Fruit fly (Drosophila melanogaster) whole organism, adult: ENCODE measurements around the gene CG9933.

Source experiments
- CG11617 ChIP-seq: fragments of 200-800 bp; sonication (Bioruptor generic); optimal IDR thresholded peaks from 2 replicates; lab custom pipeline; 2017; ENCODE audit warnings: mild to moderate bottlenecking, missing biosample characterization, missing genetic modification reagents, missing genetic modification characterization
- CG12768 ChIP-seq: fragments of 200-800 bp; sonication (Bioruptor generic); optimal IDR thresholded peaks from 2 replicates; lab custom pipeline; 2017; ENCODE audit warnings: missing biosample characterization, missing genetic modification characterization, mild to moderate bottlenecking, moderate library complexity, missing genetic modification reagents
- CG14711 ChIP-seq: fragments of 200-800 bp; sonication (Bioruptor generic); optimal IDR thresholded peaks from 2 replicates; lab custom pipeline; 2018; ENCODE audit warnings: missing biosample characterization, mild to moderate bottlenecking, missing genetic modification characterization, moderate library complexity
- CG1620 ChIP-seq: fragments of 200-800 bp; sonication (Bioruptor generic); optimal IDR thresholded peaks from 2 replicates; lab custom pipeline; 2016; ENCODE audit warnings: missing biosample characterization, missing genetic modification characterization
- CG33017 ChIP-seq: fragments of 200-800 bp; sonication (Bioruptor generic); optimal IDR thresholded peaks from 2 replicates; lab custom pipeline; 2018; ENCODE audit warnings: missing biosample characterization, mild to moderate bottlenecking, missing genetic modification characterization, moderate library complexity
- CG5204 ChIP-seq: fragments of 200-800 bp; sonication (Bioruptor generic); optimal IDR thresholded peaks from 2 replicates; lab custom pipeline; 2016; ENCODE audit warnings: missing biosample characterization, missing genetic modification characterization
- CG7045 ChIP-seq: fragments of 200-800 bp; sonication (Bioruptor generic); optimal IDR thresholded peaks from 2 replicates; lab custom pipeline; 2017; ENCODE audit warnings: missing biosample characterization, mild to moderate bottlenecking, missing genetic modification characterization
- Crg-1 ChIP-seq: fragments of 200-800 bp; sonication (Bioruptor generic); optimal IDR thresholded peaks from 2 replicates; lab custom pipeline; 2016; ENCODE audit warnings: missing biosample characterization, missing genetic modification characterization
- Mnt ChIP-seq: fragments of 200-800 bp; sonication (Bioruptor generic); optimal IDR thresholded peaks from 2 replicates; lab custom pipeline; 2016; ENCODE audit warnings: missing biosample characterization, mild to moderate bottlenecking, missing genetic modification characterization
- bab1 ChIP-seq: fragments of 200-800 bp; sonication (Bioruptor generic); optimal IDR thresholded peaks from 3 replicates; lab custom pipeline; 2019; ENCODE audit warnings: missing biosample characterization, mild to moderate bottlenecking, missing genetic modification characterization, moderate library complexity
- cic ChIP-seq: fragments of 200-800 bp; sonication (Bioruptor generic); optimal IDR thresholded peaks from 2 replicates; lab custom pipeline; 2017; ENCODE audit warnings: missing biosample characterization, mild to moderate bottlenecking, missing genetic modification characterization, moderate library complexity
- kay ChIP-seq: fragments of 200-800 bp; sonication (Bioruptor generic); peaks from one replicate; lab custom pipeline; 2016; ENCODE audit warnings: missing biosample characterization, missing genetic modification characterization, borderline replicate concordance
- ovo ChIP-seq: fragments of 200-800 bp; sonication (Bioruptor generic); optimal IDR thresholded peaks from 2 replicates; lab custom pipeline; 2016; ENCODE audit warnings: missing biosample characterization, missing genetic modification characterization
- tj ChIP-seq: fragments of 200-800 bp; sonication (Bioruptor generic); optimal IDR thresholded peaks from 3 replicates; lab custom pipeline; 2017; ENCODE audit warnings: missing biosample characterization, mild to moderate bottlenecking, missing genetic modification characterization, moderate library complexity

DNA sequence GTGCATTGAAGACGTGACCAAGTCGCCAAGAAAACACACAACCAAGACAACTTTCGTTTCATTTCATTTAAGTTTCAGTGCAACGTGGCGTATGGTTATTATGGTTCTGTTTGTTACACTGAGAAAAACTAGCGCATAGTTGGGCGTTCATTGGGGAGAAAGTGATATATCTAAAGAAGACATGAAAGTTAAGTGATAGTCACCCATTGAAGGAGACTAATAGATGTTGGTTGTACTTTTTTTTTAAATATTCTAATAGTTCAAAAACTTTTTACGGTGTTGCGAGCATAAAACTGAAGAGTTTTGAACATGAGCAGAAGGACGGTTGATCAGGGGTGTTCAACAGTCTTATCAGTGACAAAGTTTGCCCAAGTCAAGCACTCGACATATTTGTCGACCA lies 34.9 kb upstream of the CG9933 start:
- TF ChIP-seq CG7045 (GFP tag; lab: Kevin White, UChicago) (no peak), Crg-1 (GFP tag; lab: Kevin White, UChicago) (no peak), CG14711 (tag; lab: Kevin White, UChicago) (no peak), CG12768 (GFP tag; lab: Kevin White, UChicago) (no peak), CG11617 (GFP tag; lab: Kevin White, UChicago) (peak; percentile 20), CG33017 (no peak), ovo (GFP tag; lab: Kevin White, UChicago) (no peak), CG1620 (no peak), CG5204 (GFP tag; lab: Kevin White, UChicago) (no peak), cic (no peak), tj (GFP tag; lab: Kevin White, UChicago) (no peak), kay (GFP tag; lab: Kevin White, UChicago) (peak; percentile 22), bab1 (GFP tag; lab: Kevin White, UChicago) (no peak), Mnt (GFP tag; lab: Kevin White, UChicago) (no peak)
